Worm (Caenorhabditis elegans) whole organism, early embryonic: ENCODE data around the gene dec-7.

Experiments used
- F13C5.2 ChIP-seq: sonication (generic microtip); optimal IDR thresholded peaks from 2 replicates; lab custom pipeline; 2017; ENCODE audit warnings: mild to moderate bottlenecking, missing genetic modification characterization, inconsistent platforms, missing compliant biosample characterization
- ama-1 ChIP-seq: fragments of 150-350 bp; optimal IDR thresholded peaks from 2 replicates; lab custom pipeline; 2014
- ceh-13 ChIP-seq: fragments of 200-800 bp; sonication (Bioruptor generic); optimal IDR thresholded peaks from 2 replicates; lab custom pipeline; 2018; ENCODE audit warnings: mild to moderate bottlenecking, missing genetic modification characterization, missing compliant biosample characterization
- ceh-36 ChIP-seq: sonication (generic microtip); optimal IDR thresholded peaks from 2 replicates; lab custom pipeline; 2016; ENCODE audit warnings: missing genetic modification characterization, inconsistent platforms, missing compliant biosample characterization
- ets-7 ChIP-seq: sonication (generic microtip); optimal IDR thresholded peaks from 2 replicates; lab custom pipeline; 2016; ENCODE audit warnings: missing genotype, missing genetic modification characterization, missing compliant biosample characterization
- flt-1 ChIP-seq: fragments of 200-800 bp; sonication (Bioruptor generic); IDR thresholded peaks from 2 replicates; pipeline ENCODE4 v1.3.6; 2022; ENCODE audit warnings: missing genetic modification characterization, missing compliant biosample characterization
- hmg-4 ChIP-seq: fragments of 200-800 bp; sonication (Bioruptor generic); optimal IDR thresholded peaks from 2 replicates; lab custom pipeline; 2018; ENCODE audit warnings: mild to moderate bottlenecking, missing genetic modification characterization, missing compliant biosample characterization
- hnd-1 ChIP-seq: sonication (generic microtip); optimal IDR thresholded peaks from 2 replicates; lab custom pipeline; 2016; ENCODE audit warnings: missing genetic modification characterization, missing compliant biosample characterization
- pes-1 ChIP-seq: fragments of 200-800 bp; sonication (Bioruptor generic); IDR thresholded peaks from 2 replicates; pipeline ENCODE4 v1.3.6; 2022; ENCODE audit warnings: missing genetic modification reagents, missing genetic modification characterization, missing compliant biosample characterization
- scrt-1 ChIP-seq: fragments of 200-800 bp; sonication (Bioruptor generic); IDR thresholded peaks from 2 replicates; pipeline ENCODE4 v1.3.6; 2022; ENCODE audit warnings: missing genetic modification characterization, missing compliant biosample characterization
- tra-4 ChIP-seq: sonication (generic microtip); optimal IDR thresholded peaks from 2 replicates; lab custom pipeline; 2017; ENCODE audit warnings: missing genetic modification characterization, missing compliant biosample characterization

ce11 chrIII:9905307-9905706 is 26.9 kb upstream of the dec-7 start:
- TF ChIP-seq ets-7 (tag; lab: Kevin White, UChicago) (no peak), ama-1 (lab: Kevin White, UChicago) (no peak), flt-1 (GFP tag; lab: Robert Waterston, UW) (no peak), hnd-1 (tag; lab: Kevin White, UChicago) (no peak), ceh-36 (no peak), hmg-4 (GFP tag; lab: Kevin White, UChicago) (no peak), tra-4 (tag; lab: Kevin White, UChicago) (no peak), pes-1 (GFP tag; lab: Robert Waterston, UW) (no peak), ceh-13 (GFP tag; lab: Kevin White, UChicago) (no peak), scrt-1 (no peak), F13C5.2 (no peak)
